Worm (Caenorhabditis elegans): ENCODE measurements around the gene F59B1.10.
A peak's percentile ranks its signal among the peaks of the same experiment; 100 is the strongest.

F59B1.10 gene

DNA sequence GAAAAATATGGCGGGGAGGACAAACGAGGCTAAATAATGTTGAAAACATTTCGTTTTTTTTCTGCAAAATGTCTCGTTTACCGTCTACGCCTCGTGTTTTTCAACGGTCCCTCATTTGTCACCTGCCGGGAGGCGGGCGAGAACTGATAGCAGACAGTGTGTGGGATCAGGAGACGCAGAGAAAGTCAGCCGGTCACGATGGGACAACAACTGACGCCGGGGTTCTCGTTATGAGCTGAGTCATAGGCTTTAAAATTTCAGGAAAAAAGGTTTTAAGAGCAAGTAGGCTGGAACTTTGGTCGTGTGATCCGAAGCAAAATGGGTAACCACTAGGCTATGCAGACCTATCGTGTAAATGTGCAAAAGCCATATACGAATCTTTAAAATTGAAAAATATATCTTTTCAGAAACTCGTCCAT, 38.0 kb upstream of the F59B1.10 start, which contains the start of gene W08A12.2 (continued):
- TF ChIP-seq tag-97 (GFP tag; IDR thresholded peaks at IDR 0.05), result no peak
- peak; percentile 56 for TF ChIP-seq Y48G9A.11 (GFP tag; IDR thresholded peaks at IDR 0.05)
- TF ChIP-seq aly-2 (tag; optimal IDR thresholded peaks at IDR 0.05), result no peak
- no peak for TF ChIP-seq fkh-10 (GFP tag; optimal IDR thresholded peaks at IDR 0.05)
- TF ChIP-seq D1046.2 (GFP tag; IDR thresholded peaks at IDR 0.05), result peak; percentile 62; the same call in 1 of the 2 replicates
- TF ChIP-seq pha-4 (GFP tag; IDR thresholded peaks at IDR 0.05), result peak; percentile 83; the same call in 1 of the 2 replicates
- no peak for TF ChIP-seq pha-4 (tag; optimal IDR thresholded peaks at IDR 0.05)
- TF ChIP-seq F49E8.2 (tag; optimal IDR thresholded peaks at IDR 0.05; ENCODE audit: borderline replicate concordance), result no peak
- TF ChIP-seq hlh-30 (tag; optimal IDR thresholded peaks at IDR 0.05; ENCODE audit: insufficient read depth), result peak; percentile 77
- peak; percentile 76 for TF ChIP-seq tra-1 (GFP tag; IDR thresholded peaks at IDR 0.05)
- peak; percentile 16; the same call in 1 of the 2 replicates for TF ChIP-seq set-16 (GFP tag; IDR thresholded peaks at IDR 0.05)
- TF ChIP-seq lin-39 (tag; optimal IDR thresholded peaks at IDR 0.05), result no peak
- peak; percentile 12 for TF ChIP-seq duxl-1 (tag; optimal IDR thresholded peaks at IDR 0.05; ENCODE audit: poor library complexity)
- TF ChIP-seq F44E2.7 (GFP tag; IDR thresholded peaks at IDR 0.05), result no peak
- TF ChIP-seq madf-5 (GFP tag; IDR thresholded peaks at IDR 0.05), result peak in 1 of 2 experiments; percentile 72; a peak in 1 of 4 replicates
- TF ChIP-seq dmd-6 (GFP tag; IDR thresholded peaks at IDR 0.05), result peak; percentile 25; the same call in 1 of the 2 replicates
- no peak for TF ChIP-seq lin-29 (GFP tag; IDR thresholded peaks at IDR 0.05)
- TF ChIP-seq zag-1 (tag; optimal IDR thresholded peaks at IDR 0.05), result no peak
- 0 out of 2 replicates have a peak, but pooled peaks have one; percentile 34 for TF ChIP-seq php-3 (GFP tag; IDR thresholded peaks at IDR 0.05)
- peak; percentile 89 for TF ChIP-seq lim-7 (GFP tag; IDR thresholded peaks at IDR 0.05)
- TF ChIP-seq aha-1 (tag), result peak; percentile 29
- 0 out of 2 replicates have a peak, but pooled peaks have one; percentile 65 for TF ChIP-seq egl-43 (GFP tag; IDR thresholded peaks at IDR 0.05)
- TF ChIP-seq hif-1 (tag; optimal IDR thresholded peaks at IDR 0.05), result peak in 1 of 2 experiments; percentile 15
- TF ChIP-seq nhr-102 (tag; optimal IDR thresholded peaks at IDR 0.05), result no peak
- TF ChIP-seq cey-2 (tag; optimal IDR thresholded peaks at IDR 0.05; ENCODE audit: borderline replicate concordance, insufficient read depth), result no peak
- TF ChIP-seq nhr-41 (GFP tag; IDR thresholded peaks at IDR 0.05), result peak; percentile 74; the same call in 1 of the 2 replicates
- TF ChIP-seq ceh-44 (GFP tag; IDR thresholded peaks at IDR 0.05), result no peak
- TF ChIP-seq F26F4.8 (GFP tag; conservative IDR thresholded peaks at IDR 0.05), result peak; percentile 82
- TF ChIP-seq snpc-1.2 (GFP tag; IDR thresholded peaks at IDR 0.05), result 0 out of 2 replicates have a peak, but pooled peaks have one; percentile 39
- TF ChIP-seq ceh-32 (tag; optimal IDR thresholded peaks at IDR 0.05; ENCODE audit: poor library complexity), result no peak
- TF ChIP-seq vab-7 (GFP tag; IDR thresholded peaks at IDR 0.05), result peak; percentile 71

DNA sequence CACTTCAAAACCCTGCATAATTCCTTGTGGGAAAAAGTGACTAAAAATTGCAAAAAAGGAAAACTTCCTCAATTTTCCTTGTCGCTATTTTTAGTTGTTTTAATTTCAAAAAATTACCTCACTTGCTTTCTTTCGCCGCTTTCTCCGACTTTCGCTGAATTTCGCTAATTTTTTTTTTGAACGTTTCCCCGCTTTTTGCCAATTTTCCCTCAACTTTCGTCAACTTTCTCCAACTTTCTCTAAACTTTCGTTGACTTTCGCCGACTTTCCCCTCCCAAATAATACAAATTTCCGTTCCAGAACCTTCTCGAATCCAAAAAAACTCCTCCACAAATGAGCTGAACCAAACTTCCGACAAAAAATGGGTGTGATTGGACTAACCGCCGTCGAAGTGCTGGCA, 34.8 kb upstream of the F59B1.10 start, which contains the start of gene W08A12.3:
TSS of gene W08A12.3 (plus strand) at position 301 of the 400 bp plus-strand sequence.
- TF ChIP-seq unc-62 (GFP tag; optimal IDR thresholded peaks at IDR 0.05 in 1 of 2), result no peak
- no peak for TF ChIP-seq unc-62 (tag; optimal IDR thresholded peaks at IDR 0.05)
- no peak for TF ChIP-seq mep-1 (tag; optimal IDR thresholded peaks at IDR 0.05)
- TF ChIP-seq D1046.2 (GFP tag; IDR thresholded peaks at IDR 0.05), result no peak
- no peak for TF ChIP-seq hlh-11 (tag; optimal IDR thresholded peaks at IDR 0.05)
- no peak for TF ChIP-seq F49E8.2 (tag; optimal IDR thresholded peaks at IDR 0.05; ENCODE audit: borderline replicate concordance)
- TF ChIP-seq mxl-3 (GFP tag; optimal IDR thresholded peaks at IDR 0.05), result no peak
- no peak for TF ChIP-seq snpc-1.2 (GFP tag; IDR thresholded peaks at IDR 0.05)
- no peak for TF ChIP-seq lin-1 (GFP tag; IDR thresholded peaks at IDR 0.05)
- no peak for TF ChIP-seq madf-5 (GFP tag; IDR thresholded peaks at IDR 0.05)
- TF ChIP-seq T20F7.1 (GFP tag; optimal IDR thresholded peaks at IDR 0.05), result no peak
- no peak for TF ChIP-seq nhr-10 (tag; optimal IDR thresholded peaks at IDR 0.05)
- TF ChIP-seq php-3 (GFP tag; IDR thresholded peaks at IDR 0.05), result no peak
- TF ChIP-seq duxl-1 (tag; optimal IDR thresholded peaks at IDR 0.05; ENCODE audit: poor library complexity), result no peak

Measured in whole organism, L4 larva.